Fruit fly (Drosophila melanogaster) whole organism, embryonic: Measurements from ENCODE around the gene Tailor.

Experiments
- Adf1 ChIP-seq: fragments of 200-800 bp; sonication (Bioruptor generic); IDR thresholded peaks from 2 replicates; pipeline ENCODE4 v1.3.6; 2022; ENCODE audit warnings: missing biosample characterization, missing genetic modification characterization
- Atf3 ChIP-seq: fragments of 200-800 bp; sonication (Bioruptor generic); optimal IDR thresholded peaks from 3 replicates; lab custom pipeline; 2016; ENCODE audit warnings: missing biosample characterization, missing genetic modification characterization
- B-H1 ChIP-seq: fragments of 200-800 bp; sonication (Bioruptor generic); IDR thresholded peaks from 3 replicates; pipeline ENCODE4 v1.3.6; 2022; ENCODE audit warnings: missing biosample characterization, missing genetic modification characterization
- CG10209 ChIP-seq: fragments of 200-800 bp; sonication (Bioruptor generic); optimal IDR thresholded peaks from 3 replicates; lab custom pipeline; 2017; ENCODE audit warnings: missing biosample characterization, mild to moderate bottlenecking, missing genetic modification characterization, missing genetic modification reagents
- CG10366 ChIP-seq: fragments of 200-800 bp; sonication (Bioruptor generic); IDR thresholded peaks from 2 replicates; pipeline ENCODE4 v1.3.6; 2022; ENCODE audit warnings: missing biosample characterization, missing genetic modification characterization
- CG11504 ChIP-seq: fragments of 200-800 bp; sonication (Bioruptor generic); optimal IDR thresholded peaks from 3 replicates; lab custom pipeline; 2019; ENCODE audit warnings: missing biosample characterization, mild to moderate bottlenecking, missing genetic modification characterization, moderate library complexity
- CG12659 ChIP-seq: fragments of 200-800 bp; sonication (Bioruptor generic); optimal IDR thresholded peaks from 3 replicates; lab custom pipeline; 2017; ENCODE audit warnings: mild to moderate bottlenecking, missing biosample characterization, missing genetic modification reagents, missing genetic modification characterization
- CG13287 ChIP-seq: fragments of 200-800 bp; sonication (Bioruptor generic); IDR thresholded peaks from 2 replicates; pipeline ENCODE4 v1.3.6; 2022; ENCODE audit warnings: missing biosample characterization, missing genetic modification characterization; ENCODE audit not compliant: partially characterized antibody
- CG14860 ChIP-seq: fragments of 200-800 bp; sonication (Bioruptor generic); IDR thresholded peaks from 3 replicates; pipeline ENCODE4 v1.3.6; 2022; ENCODE audit warnings: missing biosample characterization, missing genetic modification characterization; ENCODE audit not compliant: partially characterized antibody
- CG17912 ChIP-seq: fragments of 200-800 bp; sonication (Bioruptor generic); optimal IDR thresholded peaks from 2 replicates; lab custom pipeline; 2018; ENCODE audit warnings: missing biosample characterization, mild to moderate bottlenecking, missing genetic modification characterization
- CG18599 ChIP-seq: fragments of 200-800 bp; sonication (Bioruptor generic); optimal IDR thresholded peaks from 3 replicates; lab custom pipeline; 2017; ENCODE audit warnings: missing biosample characterization, missing genetic modification characterization, mild to moderate bottlenecking, moderate library complexity, missing genetic modification reagents
- CG2120 ChIP-seq: fragments of 200-800 bp; sonication (Bioruptor generic); optimal IDR thresholded peaks from 3 replicates; lab custom pipeline; 2016; ENCODE audit warnings: missing biosample characterization, missing genetic modification characterization
- CG30403 ChIP-seq: fragments of 200-800 bp; sonication (Bioruptor generic); optimal IDR thresholded peaks from 3 replicates; lab custom pipeline; 2016; ENCODE audit warnings: missing biosample characterization, missing genetic modification characterization
- CG3281 ChIP-seq: fragments of 200-800 bp; sonication (Bioruptor generic); optimal IDR thresholded peaks from 3 replicates; lab custom pipeline; 2017; ENCODE audit warnings: missing biosample characterization, mild to moderate bottlenecking, missing genetic modification characterization
- CG3838 ChIP-seq: fragments of 200-800 bp; sonication (Bioruptor generic); optimal IDR thresholded peaks from 3 replicates; lab custom pipeline; 2016; ENCODE audit warnings: missing biosample characterization, missing genetic modification characterization
- CG42726 ChIP-seq: fragments of 200-800 bp; sonication (Bioruptor generic); IDR thresholded peaks from 2 replicates; pipeline ENCODE4 v1.3.6; 2022; ENCODE audit warnings: missing biosample characterization, missing genetic modification characterization; ENCODE audit not compliant: partially characterized antibody
- CG6813 ChIP-seq: fragments of 200-800 bp; sonication (Bioruptor generic); optimal IDR thresholded peaks from 2 replicates; lab custom pipeline; 2017; ENCODE audit warnings: missing biosample characterization, missing genetic modification characterization, mild to moderate bottlenecking, moderate library complexity, missing genetic modification reagents
- CG9817 ChIP-seq: fragments of 200-800 bp; sonication (Bioruptor generic); optimal IDR thresholded peaks from 2 replicates; lab custom pipeline; 2018; ENCODE audit warnings: missing biosample characterization, mild to moderate bottlenecking, missing genetic modification characterization, moderate library complexity
- Chrac-16 ChIP-seq: fragments of 200-800 bp; sonication (Bioruptor generic); optimal IDR thresholded peaks from 3 replicates; lab custom pipeline; 2016; ENCODE audit warnings: missing biosample characterization, missing genetic modification characterization
- CoRest ChIP-seq: fragments of 200-800 bp; sonication (Bioruptor generic); optimal IDR thresholded peaks from 3 replicates; lab custom pipeline; 2018; ENCODE audit warnings: missing biosample characterization, mild to moderate bottlenecking, missing genetic modification characterization, moderate library complexity
- H2.0 ChIP-seq: fragments of 200-800 bp; sonication (Bioruptor generic); IDR thresholded peaks from 2 replicates; pipeline ENCODE4 v1.3.6; 2022; ENCODE audit warnings: missing biosample characterization, missing genetic modification characterization
- HLH54F ChIP-seq: fragments of 200-800 bp; sonication (Bioruptor generic); optimal IDR thresholded peaks from 3 replicates; lab custom pipeline; 2016; ENCODE audit warnings: missing biosample characterization, missing genetic modification characterization
- Hr51 ChIP-seq, 2 experiments: fragments of 200-800 bp; sonication (Bioruptor generic); optimal IDR thresholded peaks; 2 replicates in 1 of 2; 3 replicates in 1 of 2; lab custom pipeline; 2016 to 2018; ENCODE audit warnings: missing biosample characterization in 2 of 2, missing genetic modification characterization in 2 of 2, mild to moderate bottlenecking in 1 of 2, moderate library complexity in 1 of 2
- NC2α ChIP-seq: fragments of 200-800 bp; sonication (Bioruptor generic); optimal IDR thresholded peaks from 2 replicates; lab custom pipeline; 2016; ENCODE audit warnings: missing biosample characterization, missing genetic modification characterization
- NC2β ChIP-seq: fragments of 200-800 bp; sonication (Bioruptor generic); optimal IDR thresholded peaks from 2 replicates; lab custom pipeline; 2016; ENCODE audit warnings: missing biosample characterization, missing genetic modification characterization
- Oaz ChIP-seq: fragments of 200-800 bp; sonication (Bioruptor generic); IDR thresholded peaks from 2 replicates; pipeline ENCODE4 v1.3.6; 2022; ENCODE audit warnings: missing biosample characterization, missing genetic modification characterization
- Tbp ChIP-seq: fragments of >200 bp; optimal IDR thresholded peaks from 2 replicates; lab custom pipeline; 2018; ENCODE audit warnings: missing biosample characterization, missing genetic modification characterization
- Trl ChIP-seq, 3 experiments: fragments of >200 bp in 2 of 3; fragments of 200-800 bp in 1 of 3; sonication (Bioruptor generic) in 1 of 3; optimal IDR thresholded peaks; 2 replicates in 1 of 3; 3 replicates in 2 of 3; lab custom pipeline; 2016 to 2017; ENCODE audit warnings: missing biosample characterization in 1 of 3, missing genetic modification characterization in 1 of 3
- Usf ChIP-seq: fragments of 200-800 bp; sonication (Bioruptor generic); optimal IDR thresholded peaks from 2 replicates; lab custom pipeline; 2017; ENCODE audit warnings: missing genotype, missing biosample characterization, missing genetic modification characterization
- Vsx1 ChIP-seq: fragments of 200-800 bp; sonication (Bioruptor generic); optimal IDR thresholded peaks from 2 replicates; lab custom pipeline; 2017; ENCODE audit warnings: missing biosample characterization, mild to moderate bottlenecking, missing genetic modification characterization, missing genetic modification reagents
- ara ChIP-seq: fragments of 200-800 bp; sonication (Bioruptor generic); IDR thresholded peaks from 2 replicates; pipeline ENCODE4 v1.3.6; 2022; ENCODE audit warnings: missing biosample characterization, missing genetic modification characterization
- bcd ChIP-seq: fragments of 200-800 bp; sonication (Bioruptor generic); optimal IDR thresholded peaks from 2 replicates; lab custom pipeline; 2017; ENCODE audit warnings: missing biosample characterization, mild to moderate bottlenecking, missing genetic modification characterization
- dm ChIP-seq: fragments of 200-800 bp; sonication (Bioruptor generic); optimal IDR thresholded peaks from 3 replicates; lab custom pipeline; 2016; ENCODE audit warnings: missing biosample characterization, missing genetic modification characterization
- fd3F ChIP-seq: fragments of 200-800 bp; sonication (Bioruptor generic); optimal IDR thresholded peaks from 2 replicates; lab custom pipeline; 2018; ENCODE audit warnings: missing biosample characterization, mild to moderate bottlenecking, missing genetic modification characterization, moderate library complexity
- fru ChIP-seq: fragments of >200 bp; optimal IDR thresholded peaks from 2 replicates; lab custom pipeline; 2017
- gce ChIP-seq: fragments of 200-800 bp; sonication (Bioruptor generic); IDR thresholded peaks from 3 replicates; pipeline ENCODE4 v1.3.6; 2022; ENCODE audit warnings: missing biosample characterization, missing genetic modification characterization
- gcm2 ChIP-seq: fragments of 200-800 bp; sonication (Bioruptor generic); optimal IDR thresholded peaks from 2 replicates; lab custom pipeline; 2016; ENCODE audit warnings: missing biosample characterization, missing genetic modification characterization
- grau ChIP-seq: fragments of 200-800 bp; optimal IDR thresholded peaks from 3 replicates; lab custom pipeline; 2019; ENCODE audit warnings: missing biosample characterization, mild to moderate bottlenecking, missing genetic modification characterization, moderate library complexity
- ham ChIP-seq: fragments of 200-800 bp; sonication (Bioruptor generic); IDR thresholded peaks from 2 replicates; pipeline ENCODE4 v1.3.6; 2022; ENCODE audit warnings: missing biosample characterization, missing genetic modification characterization
- jigr1 ChIP-seq: fragments of 200-800 bp; sonication (Bioruptor generic); IDR thresholded peaks from 3 replicates; pipeline ENCODE4 v1.3.6; 2022; ENCODE audit warnings: missing biosample characterization, missing genetic modification characterization
- kah ChIP-seq: fragments of 200-800 bp; sonication (Bioruptor generic); optimal IDR thresholded peaks from 2 replicates; lab custom pipeline; 2018; ENCODE audit warnings: missing biosample characterization, mild to moderate bottlenecking, missing genetic modification characterization
- nmo ChIP-seq: fragments of 200-800 bp; sonication (Bioruptor generic); optimal IDR thresholded peaks from 2 replicates; lab custom pipeline; 2018; ENCODE audit warnings: missing biosample characterization, mild to moderate bottlenecking, missing genetic modification characterization, moderate library complexity
- pb ChIP-seq: fragments of 200-800 bp; sonication (Bioruptor generic); optimal IDR thresholded peaks from 3 replicates; lab custom pipeline; 2016; ENCODE audit warnings: missing biosample characterization, missing genetic modification characterization
- schlank ChIP-seq: fragments of 200-800 bp; sonication (Bioruptor generic); optimal IDR thresholded peaks from 2 replicates; lab custom pipeline; 2018; ENCODE audit warnings: missing biosample characterization, mild to moderate bottlenecking, missing genetic modification characterization
- scrt ChIP-seq: fragments of 200-800 bp; sonication (Bioruptor generic); optimal IDR thresholded peaks from 2 replicates; lab custom pipeline; 2018; ENCODE audit warnings: missing biosample characterization, mild to moderate bottlenecking, missing genetic modification characterization, moderate library complexity
- sim ChIP-seq: fragments of 200-800 bp; sonication (Bioruptor generic); IDR thresholded peaks from 2 replicates; pipeline ENCODE4 v1.3.6; 2022; ENCODE audit warnings: missing biosample characterization, missing genetic modification characterization
- stwl ChIP-seq: fragments of 200-800 bp; sonication (Bioruptor generic); optimal IDR thresholded peaks from 3 replicates; lab custom pipeline; 2018; ENCODE audit warnings: missing biosample characterization, mild to moderate bottlenecking, missing genetic modification characterization, moderate library complexity
- tna ChIP-seq: fragments of 200-800 bp; sonication (Bioruptor generic); IDR thresholded peaks from 2 replicates; pipeline ENCODE4 v1.3.6; 2022; ENCODE audit warnings: missing biosample characterization, missing genetic modification characterization; ENCODE audit not compliant: partially characterized antibody
- yki ChIP-seq: fragments of >200 bp; optimal IDR thresholded peaks from 3 replicates; lab custom pipeline; 2018
- zf30C ChIP-seq: fragments of 200-800 bp; sonication (Bioruptor generic); optimal IDR thresholded peaks from 3 replicates; lab custom pipeline; 2018; ENCODE audit warnings: missing biosample characterization, mild to moderate bottlenecking, missing genetic modification characterization

The Tailor gene

DNA sequence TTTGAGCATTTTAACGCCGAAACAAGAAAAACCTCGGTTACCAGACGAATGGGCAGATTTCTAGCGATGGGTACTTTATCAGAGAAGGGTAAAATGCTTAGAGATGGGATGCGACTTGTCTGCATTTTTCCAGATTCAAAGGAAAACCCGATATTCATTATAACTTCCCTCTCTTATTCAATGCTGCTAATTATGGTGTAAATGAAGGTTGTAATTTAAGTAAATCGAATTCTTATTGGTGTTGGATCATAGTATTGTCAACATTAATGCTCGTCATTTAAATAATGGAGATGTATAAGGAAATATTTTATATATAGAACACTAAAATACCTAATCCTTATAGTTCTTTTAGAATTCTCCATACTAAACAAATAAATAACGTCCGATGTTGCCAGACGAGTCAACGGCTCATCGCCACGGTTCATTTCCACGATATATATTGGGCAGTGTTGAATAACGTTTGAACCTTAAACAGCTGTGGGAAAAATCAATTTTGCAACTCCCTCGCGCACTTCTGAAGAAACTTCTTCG, 38.3 kb upstream of the Tailor start, which contains the start of the genes Alh and CG10098 (continued):
- TF ChIP-seq CG12659 (GFP tag; lab: Kevin White, UChicago): peak; percentile 86
- TF ChIP-seq Adf1 (GFP tag; lab: Robert Waterston, UW): no peak
- TF ChIP-seq CG18599: peak; percentile 87
- peak; percentile 82 for TF ChIP-seq Atf3
- TF ChIP-seq gcm2 (GFP tag; lab: Kevin White, UChicago): peak; percentile 60
- TF ChIP-seq kah (GFP tag; lab: Kevin White, UChicago): peak; percentile 40
- peak; percentile 54 for TF ChIP-seq B-H1 (GFP tag; lab: Robert Waterston, UW)
- TF ChIP-seq NC2α: peak; percentile 82
- 0 out of 3 replicates have a peak, but pooled peaks have one; percentile 54 for TF ChIP-seq gce (GFP tag; lab: Robert Waterston, UW)
- peak; percentile 75 for TF ChIP-seq pb
- TF ChIP-seq CG14860: peak; percentile 63
- TF ChIP-seq Tbp: no peak
- peak; percentile 49 for TF ChIP-seq schlank (tag; lab: Kevin White, UChicago)
- peak; percentile 83 for TF ChIP-seq grau (tag; lab: Kevin White, UChicago)
- TF ChIP-seq CG17912 (GFP tag; lab: Kevin White, UChicago): peak; percentile 15
- peak; percentile 46 for TF ChIP-seq Oaz (GFP tag; lab: Robert Waterston, UW)
- no peak for TF ChIP-seq zf30C (GFP tag; lab: Kevin White, UChicago)
- peak; percentile 71 for TF ChIP-seq Usf
- peak; percentile 55; the same call in 1 of the 2 replicates for TF ChIP-seq CG42726
- TF ChIP-seq CG30403 (GFP tag; lab: Kevin White, UChicago): peak; percentile 96
- TF ChIP-seq fru (lab: Kevin White, UChicago): no peak
- no peak for TF ChIP-seq scrt (GFP tag; lab: Kevin White, UChicago)
- TF ChIP-seq bcd (GFP tag; lab: Kevin White, UChicago): peak; percentile 79
- TF ChIP-seq H2.0 (GFP tag; lab: Robert Waterston, UW): peak; percentile 69
- peak; percentile 91 for TF ChIP-seq CoRest
- TF ChIP-seq yki: no peak
- peak; percentile 70 for TF ChIP-seq NC2β (GFP tag; lab: Kevin White, UChicago)
- peak; percentile 71 for TF ChIP-seq CG3281 (GFP tag; lab: Kevin White, UChicago)
- TF ChIP-seq stwl (tag; lab: Kevin White, UChicago): peak; percentile 40
- no peak for TF ChIP-seq ara (GFP tag; lab: Robert Waterston, UW)
- peak; percentile 92 for TF ChIP-seq HLH54F (GFP tag; lab: Kevin White, UChicago)
- peak; percentile 77 for TF ChIP-seq fd3F (GFP tag; lab: Kevin White, UChicago)
- peak; percentile 83 for TF ChIP-seq CG10366 (GFP tag; lab: Robert Waterston, UW)
- peak; percentile 74 for TF ChIP-seq CG10209 (GFP tag; lab: Kevin White, UChicago)
- TF ChIP-seq ham (GFP tag; lab: Robert Waterston, UW): peak; percentile 64; the same call in 1 of the 2 replicates
- peak; percentile 80 for TF ChIP-seq CG11504 (tag; lab: Kevin White, UChicago)
- TF ChIP-seq CG2120: peak; percentile 94
- TF ChIP-seq CG6813 (GFP tag; lab: Kevin White, UChicago): peak; percentile 10
- TF ChIP-seq Trl (optimal IDR thresholded peaks at IDR 0.05; lab: Kevin White, UChicago): no peak
- peak; percentile 79 for TF ChIP-seq Trl (GFP tag; optimal IDR thresholded peaks at IDR 0.05; lab: Kevin White, UChicago)
- peak; percentile 71 for TF ChIP-seq CG13287 (GFP tag; lab: Robert Waterston, UW)
- peak; percentile 75 for TF ChIP-seq dm (GFP tag; lab: Kevin White, UChicago)
- peak; percentile 85 for TF ChIP-seq Vsx1 (GFP tag; lab: Kevin White, UChicago)
- TF ChIP-seq Chrac-16 (GFP tag; lab: Kevin White, UChicago): peak; percentile 92
- peak; percentile 61 for TF ChIP-seq CG3838
- peak; percentile 22; the same call in 1 of the 2 replicates for TF ChIP-seq tna (GFP tag; lab: Robert Waterston, UW)
- peak; percentile 74 to 90 for TF ChIP-seq Hr51 (GFP tag; optimal IDR thresholded peaks at IDR 0.05; lab: Kevin White, UChicago)
- TF ChIP-seq sim (GFP tag; lab: Robert Waterston, UW): no peak
- TF ChIP-seq jigr1 (GFP tag; lab: Robert Waterston, UW): no peak; the same call in 2 of the 3 replicates
- peak; percentile 89 for TF ChIP-seq nmo
- TF ChIP-seq CG9817 (tag; lab: Kevin White, UChicago): peak; percentile 91
